Fruit fly (Drosophila melanogaster) whole organism, embryonic: ENCODE results near the gene CG15356.

Experiments used
- Abd-B ChIP-seq: fragments of 200-800 bp; sonication (Bioruptor generic); optimal IDR thresholded peaks from 2 replicates; lab custom pipeline; 2018; ENCODE audit warnings: missing biosample characterization, mild to moderate bottlenecking, missing genetic modification characterization, moderate library complexity
- CG10366 ChIP-seq: fragments of 200-800 bp; sonication (Bioruptor generic); IDR thresholded peaks from 2 replicates; pipeline ENCODE4 v1.3.6; 2022; ENCODE audit warnings: missing biosample characterization, missing genetic modification characterization
- CG11696 ChIP-seq: fragments of 200-800 bp; sonication (Bioruptor generic); IDR thresholded peaks from 2 replicates; pipeline ENCODE4 v1.3.6; 2022; ENCODE audit warnings: missing biosample characterization, missing genetic modification characterization
- CG12391 ChIP-seq: fragments of 200-800 bp; sonication (Bioruptor generic); optimal IDR thresholded peaks from 3 replicates; lab custom pipeline; 2018; ENCODE audit warnings: missing biosample characterization, mild to moderate bottlenecking, missing genetic modification characterization, moderate library complexity
- CG14441 ChIP-seq: fragments of 200-800 bp; sonication (Bioruptor generic); IDR thresholded peaks from 2 replicates; pipeline ENCODE4 v1.3.6; 2022; ENCODE audit warnings: missing biosample characterization, missing genetic modification characterization
- CG17361 ChIP-seq: fragments of 200-800 bp; sonication (Bioruptor generic); IDR thresholded peaks from 3 replicates; pipeline ENCODE4 v1.3.6; 2022; ENCODE audit warnings: missing biosample characterization, missing genetic modification characterization
- CG17802 ChIP-seq: fragments of 200-800 bp; sonication (Bioruptor generic); optimal IDR thresholded peaks from 2 replicates; lab custom pipeline; 2018; ENCODE audit warnings: missing biosample characterization, mild to moderate bottlenecking, missing genetic modification characterization, moderate library complexity
- CG17829 ChIP-seq: fragments of 200-800 bp; optimal IDR thresholded peaks from 2 replicates; lab custom pipeline; 2019; ENCODE audit warnings: missing biosample characterization, mild to moderate bottlenecking, missing genetic modification characterization, moderate library complexity
- CG2202 ChIP-seq: fragments of 200-800 bp; sonication (Bioruptor generic); optimal IDR thresholded peaks from 2 replicates; lab custom pipeline; 2018; ENCODE audit warnings: missing biosample characterization, mild to moderate bottlenecking, missing genetic modification characterization
- CG2712 ChIP-seq: fragments of 200-800 bp; optimal IDR thresholded peaks from 3 replicates; lab custom pipeline; 2019; ENCODE audit warnings: missing biosample characterization, mild to moderate bottlenecking, missing genetic modification characterization, moderate library complexity
- CG34224 ChIP-seq: fragments of 200-800 bp; sonication (Bioruptor generic); IDR thresholded peaks from 3 replicates; pipeline ENCODE4 v1.3.6; 2022; ENCODE audit warnings: missing biosample characterization, missing genetic modification characterization; ENCODE audit not compliant: partially characterized antibody
- CG34376 ChIP-seq: fragments of 200-800 bp; sonication (Bioruptor generic); optimal IDR thresholded peaks from 2 replicates; lab custom pipeline; 2018; ENCODE audit warnings: missing biosample characterization, mild to moderate bottlenecking, missing genetic modification characterization
- CG3847 ChIP-seq: fragments of 200-800 bp; sonication (Bioruptor generic); IDR thresholded peaks from 2 replicates; pipeline ENCODE4 v1.3.6; 2022; ENCODE audit warnings: missing biosample characterization, missing genetic modification characterization
- CG4328 ChIP-seq: fragments of 200-800 bp; sonication (Bioruptor generic); optimal IDR thresholded peaks from 3 replicates; lab custom pipeline; 2017; ENCODE audit warnings: missing biosample characterization, missing genetic modification reagents, missing genetic modification characterization
- CG4404 ChIP-seq: fragments of 200-800 bp; sonication (Bioruptor generic); IDR thresholded peaks from 2 replicates; pipeline ENCODE4 v1.3.6; 2022; ENCODE audit warnings: missing biosample characterization, missing genetic modification characterization
- CG7839 ChIP-seq: fragments of 200-800 bp; sonication (Bioruptor generic); optimal IDR thresholded peaks from 3 replicates; lab custom pipeline; 2018; ENCODE audit warnings: missing biosample characterization, mild to moderate bottlenecking, missing genetic modification characterization, moderate library complexity
- CG9215 ChIP-seq: fragments of 200-800 bp; sonication (Bioruptor generic); IDR thresholded peaks from 2 replicates; pipeline ENCODE4 v1.3.6; 2022; ENCODE audit warnings: missing biosample characterization, missing genetic modification characterization
- CG9727 ChIP-seq: fragments of 200-800 bp; sonication (Bioruptor generic); optimal IDR thresholded peaks from 3 replicates; lab custom pipeline; 2017; ENCODE audit warnings: missing biosample characterization, mild to moderate bottlenecking, missing genetic modification characterization
- Camta ChIP-seq: fragments of 200-800 bp; sonication (Bioruptor generic); optimal IDR thresholded peaks from 2 replicates; lab custom pipeline; 2016; ENCODE audit warnings: missing biosample characterization, missing genetic modification characterization
- Dp ChIP-seq: fragments of 200-800 bp; sonication (Bioruptor generic); optimal IDR thresholded peaks from 2 replicates; lab custom pipeline; 2018; ENCODE audit warnings: missing biosample characterization, mild to moderate bottlenecking, missing genetic modification characterization, moderate library complexity
- Fer3 ChIP-seq: fragments of 200-800 bp; sonication (Bioruptor generic); optimal IDR thresholded peaks from 2 replicates; lab custom pipeline; 2018; ENCODE audit warnings: missing biosample characterization, mild to moderate bottlenecking, missing genetic modification characterization, moderate library complexity
- Hmr ChIP-seq: fragments of 200-800 bp; sonication (Bioruptor generic); optimal IDR thresholded peaks from 3 replicates; lab custom pipeline; 2017; ENCODE audit warnings: mild to moderate bottlenecking, missing biosample characterization, missing genetic modification reagents, missing genetic modification characterization
- Hr51 ChIP-seq, 2 experiments: fragments of 200-800 bp; sonication (Bioruptor generic); optimal IDR thresholded peaks; 2 replicates in 1 of 2; 3 replicates in 1 of 2; lab custom pipeline; 2016 to 2018; ENCODE audit warnings: missing biosample characterization in 2 of 2, missing genetic modification characterization in 2 of 2, mild to moderate bottlenecking in 1 of 2, moderate library complexity in 1 of 2
- NFAT ChIP-seq: fragments of 200-800 bp; sonication (Bioruptor generic); IDR thresholded peaks from 2 replicates; pipeline ENCODE4 v1.3.6; 2022; ENCODE audit warnings: missing biosample characterization, missing genetic modification characterization
- NfI ChIP-seq: fragments of 200-800 bp; sonication (Bioruptor generic); optimal IDR thresholded peaks from 3 replicates; lab custom pipeline; 2018; ENCODE audit warnings: missing biosample characterization, mild to moderate bottlenecking, missing genetic modification characterization, moderate library complexity
- Rfx ChIP-seq: fragments of 200-800 bp; sonication (Bioruptor generic); IDR thresholded peaks from 2 replicates; pipeline ENCODE4 v1.3.6; 2022; ENCODE audit warnings: missing biosample characterization, missing genetic modification characterization
- Rx ChIP-seq: fragments of 200-800 bp; sonication (Bioruptor generic); IDR thresholded peaks from 2 replicates; pipeline ENCODE4 v1.3.6; 2022; ENCODE audit warnings: missing biosample characterization, missing genetic modification characterization
- TFAM ChIP-seq: fragments of 200-800 bp; sonication (Bioruptor generic); optimal IDR thresholded peaks from 2 replicates; lab custom pipeline; 2017; ENCODE audit warnings: missing biosample characterization, missing genetic modification characterization, inconsistent platforms
- bcd ChIP-seq: fragments of 200-800 bp; sonication (Bioruptor generic); optimal IDR thresholded peaks from 2 replicates; lab custom pipeline; 2017; ENCODE audit warnings: missing biosample characterization, mild to moderate bottlenecking, missing genetic modification characterization
- bowl ChIP-seq: fragments of 200-800 bp; sonication (Bioruptor generic); IDR thresholded peaks from 2 replicates; pipeline ENCODE4 v1.3.6; 2022; ENCODE audit warnings: missing biosample characterization, missing genetic modification characterization
- chinmo ChIP-seq: fragments of 200-800 bp; sonication (Bioruptor generic); IDR thresholded peaks from 4 replicates; pipeline ENCODE4 v1.3.6; 2022; ENCODE audit warnings: missing biosample characterization, missing genetic modification characterization; ENCODE audit not compliant: partially characterized antibody
- crp ChIP-seq, 2 experiments: fragments of 200-800 bp; sonication (Bioruptor generic); optimal IDR thresholded peaks; 2 replicates in 1 of 2; 3 replicates in 1 of 2; lab custom pipeline; 2017; ENCODE audit warnings: missing biosample characterization in 2 of 2, missing genetic modification characterization in 2 of 2, mild to moderate bottlenecking in 1 of 2, moderate library complexity in 1 of 2
- dmrt99B ChIP-seq: fragments of 200-800 bp; sonication (Bioruptor generic); optimal IDR thresholded peaks from 2 replicates; lab custom pipeline; 2018; ENCODE audit warnings: missing biosample characterization, mild to moderate bottlenecking, missing genetic modification characterization, moderate library complexity
- eyg ChIP-seq: fragments of 200-800 bp; sonication (Bioruptor generic); optimal IDR thresholded peaks from 3 replicates; lab custom pipeline; 2016; ENCODE audit warnings: missing biosample characterization, missing genetic modification characterization
- gsb-n ChIP-seq: fragments of 200-800 bp; sonication (Bioruptor generic); optimal IDR thresholded peaks from 3 replicates; lab custom pipeline; 2018; ENCODE audit warnings: missing biosample characterization, mild to moderate bottlenecking, missing genetic modification characterization
- jigr1 ChIP-seq: fragments of 200-800 bp; sonication (Bioruptor generic); IDR thresholded peaks from 3 replicates; pipeline ENCODE4 v1.3.6; 2022; ENCODE audit warnings: missing biosample characterization, missing genetic modification characterization
- jumu ChIP-seq: fragments of 200-800 bp; sonication (Bioruptor generic); optimal IDR thresholded peaks from 3 replicates; lab custom pipeline; 2016; ENCODE audit warnings: missing biosample characterization, missing genetic modification characterization
- ken ChIP-seq: fragments of 200-800 bp; sonication (Bioruptor generic); IDR thresholded peaks from 3 replicates; pipeline ENCODE4 v1.3.6; 2022; ENCODE audit warnings: missing biosample characterization, missing genetic modification characterization
- kni ChIP-seq: fragments of 200-800 bp; sonication (Bioruptor generic); optimal IDR thresholded peaks from 3 replicates; lab custom pipeline; 2017; ENCODE audit warnings: mild to moderate bottlenecking, missing biosample characterization, missing genetic modification reagents, missing genetic modification characterization
- lmd ChIP-seq: fragments of 200-800 bp; sonication (Bioruptor generic); IDR thresholded peaks from 2 replicates; pipeline ENCODE4 v1.3.6; 2022; ENCODE audit warnings: missing biosample characterization, missing genetic modification characterization
- mirr ChIP-seq: fragments of 200-800 bp; sonication (Bioruptor generic); optimal IDR thresholded peaks from 3 replicates; lab custom pipeline; 2018; ENCODE audit warnings: missing biosample characterization, mild to moderate bottlenecking, missing genetic modification characterization
- mld ChIP-seq: fragments of 200-800 bp; sonication (Bioruptor generic); IDR thresholded peaks from 3 replicates; pipeline ENCODE4 v1.3.6; 2022; ENCODE audit warnings: missing biosample characterization, missing genetic modification characterization; ENCODE audit not compliant: partially characterized antibody
- odd ChIP-seq: fragments of 200-800 bp; sonication (Bioruptor generic); optimal IDR thresholded peaks from 2 replicates; lab custom pipeline; 2017; ENCODE audit warnings: missing biosample characterization, mild to moderate bottlenecking, missing genetic modification characterization
- org-1 ChIP-seq: fragments of 200-800 bp; sonication (Bioruptor generic); optimal IDR thresholded peaks from 2 replicates; lab custom pipeline; 2017; ENCODE audit warnings: missing biosample characterization, missing genetic modification characterization
- pzg ChIP-seq: fragments of 200-800 bp; sonication (Bioruptor generic); optimal IDR thresholded peaks from 3 replicates; lab custom pipeline; 2018; ENCODE audit warnings: missing biosample characterization, mild to moderate bottlenecking, missing genetic modification characterization, moderate library complexity
- ro ChIP-seq: fragments of 200-800 bp; sonication (Bioruptor generic); IDR thresholded peaks from 2 replicates; pipeline ENCODE4 v1.3.6; 2022; ENCODE audit warnings: missing biosample characterization, missing genetic modification characterization
- sug ChIP-seq: fragments of 200-800 bp; optimal IDR thresholded peaks from 2 replicates; lab custom pipeline; 2019; ENCODE audit warnings: missing biosample characterization, mild to moderate bottlenecking, missing genetic modification characterization, moderate library complexity

Gene CG15356

dm6 chr2L:1986343-1987280 lies 6.1 kb upstream of the CG15356 start (continued):
- TF ChIP-seq NfI (GFP tag; lab: Kevin White, UChicago) (peak; percentile 57), odd (GFP tag; lab: Kevin White, UChicago) (no peak), CG34224 (GFP tag; lab: Robert Waterston, UW) (no peak), crp (GFP tag; optimal IDR thresholded peaks at IDR 0.05; lab: Kevin White, UChicago) (no peak), bowl (GFP tag; lab: Robert Waterston, UW) (no peak), CG34376 (peak; percentile 99), CG14441 (GFP tag; lab: Robert Waterston, UW) (peak; percentile 65), Hr51 (GFP tag; optimal IDR thresholded peaks at IDR 0.05; lab: Kevin White, UChicago) (peak in 1 of 2 experiments; percentile 67), CG4404 (GFP tag; lab: Robert Waterston, UW) (no peak; the same call in 1 of the 2 replicates), pzg (GFP tag; lab: Kevin White, UChicago) (peak; percentile 5), CG2712 (tag; lab: Kevin White, UChicago) (peak; percentile 18), Fer3 (tag; lab: Kevin White, UChicago) (peak; percentile 38), mld (no peak), jumu (GFP tag; lab: Kevin White, UChicago) (peak; percentile 25), sug (tag; lab: Kevin White, UChicago) (peak; percentile 100), CG2202 (no peak), Hmr (GFP tag; lab: Kevin White, UChicago) (peak; percentile 73), NFAT (peak; percentile 55; the same call in 1 of the 2 replicates), CG9215 (GFP tag; lab: Robert Waterston, UW) (peak; percentile 56; the same call in 1 of the 2 replicates), bcd (peak; percentile 59), ro (GFP tag; lab: Robert Waterston, UW) (no peak), CG7839 (tag; lab: Kevin White, UChicago) (peak; percentile 60), Rfx (peak; percentile 75), Rx (no peak; the same call in 1 of the 2 replicates), dmrt99B (tag; lab: Kevin White, UChicago) (peak; percentile 66), CG3847 (GFP tag; lab: Robert Waterston, UW) (peak; percentile 64), TFAM (GFP tag; lab: Kevin White, UChicago) (no peak), eyg (GFP tag; lab: Kevin White, UChicago) (no peak), chinmo (GFP tag; lab: Robert Waterston, UW) (no peak), CG9727 (GFP tag; lab: Kevin White, UChicago) (peak; percentile 47), ken (GFP tag; lab: Robert Waterston, UW) (peak; percentile 31; the same call in 1 of the 3 replicates), CG11696 (GFP tag; lab: Robert Waterston, UW) (peak; percentile 42; the same call in 1 of the 2 replicates), lmd (GFP tag; lab: Robert Waterston, UW) (peak; percentile 61; the same call in 1 of the 2 replicates), gsb-n (tag; lab: Kevin White, UChicago) (no peak), Dp (GFP tag; lab: Kevin White, UChicago) (no peak), mirr (GFP tag; lab: Kevin White, UChicago) (peak; percentile 93), CG17802 (tag; lab: Kevin White, UChicago) (no peak), CG17829 (tag; lab: Kevin White, UChicago) (no peak), Abd-B (peak; percentile 35), org-1 (GFP tag; lab: Kevin White, UChicago) (no peak), CG4328 (GFP tag; lab: Kevin White, UChicago) (peak; percentile 26), CG12391 (tag; lab: Kevin White, UChicago) (peak; percentile 56), kni (no peak), jigr1 (GFP tag; lab: Robert Waterston, UW) (no peak), CG17361 (GFP tag; lab: Robert Waterston, UW) (peak; percentile 41; the same call in 1 of the 3 replicates), Camta (GFP tag; lab: Kevin White, UChicago) (peak; percentile 2), CG10366 (GFP tag; lab: Robert Waterston, UW) (peak; percentile 35)
